Worm (Caenorhabditis elegans) whole organism, mixed stage, embryonic: ENCODE results near the gene srh-4.

ENCODE experiments used
- M03D4.4 ChIP-seq: sonication (generic microtip); optimal IDR thresholded peaks from 2 replicates; lab custom pipeline; 2017; ENCODE audit warnings: mild to moderate bottlenecking, missing genetic modification characterization, missing compliant biosample characterization
- bed-3 ChIP-seq: fragments of 200-800 bp; sonication (Bioruptor generic); optimal IDR thresholded peaks from 3 replicates; lab custom pipeline; 2018; ENCODE audit warnings: mild to moderate bottlenecking, missing genetic modification characterization, moderate library complexity, missing compliant biosample characterization
- blmp-1 ChIP-seq: fragments of 150-350 bp; optimal IDR thresholded peaks from 2 replicates; lab custom pipeline; 2014; ENCODE audit warnings: missing biosample characterization, missing genetic modification characterization
- ceh-39 ChIP-seq: fragments of 150-350 bp; optimal IDR thresholded peaks from 2 replicates; lab custom pipeline; 2014; ENCODE audit warnings: missing biosample characterization, missing genetic modification characterization
- ces-1 ChIP-seq: fragments of 150-350 bp; optimal IDR thresholded peaks from 2 replicates; lab custom pipeline; 2014; ENCODE audit warnings: missing biosample characterization, missing genetic modification reagents, missing genetic modification characterization
- cnd-1 ChIP-seq: fragments of 200-800 bp; sonication (Bioruptor generic); optimal IDR thresholded peaks from 2 replicates; lab custom pipeline; 2018; ENCODE audit warnings: mild to moderate bottlenecking, missing genetic modification characterization, missing compliant biosample characterization
- drap-1 ChIP-seq: fragments of 200-800 bp; sonication (Bioruptor generic); optimal IDR thresholded peaks from 3 replicates; lab custom pipeline; 2018; ENCODE audit warnings: mild to moderate bottlenecking, missing genetic modification characterization, missing compliant biosample characterization
- elt-1 ChIP-seq: sonication (generic microtip); optimal IDR thresholded peaks from 2 replicates; lab custom pipeline; 2017; ENCODE audit warnings: missing genetic modification characterization, mild to moderate bottlenecking, missing compliant biosample characterization, antibody characterized with exemption, moderate library complexity, borderline replicate concordance; ENCODE audit not compliant: insufficient read depth
- elt-3 ChIP-seq: fragments of 150-350 bp; optimal IDR thresholded peaks from 2 replicates; lab custom pipeline; 2014; ENCODE audit warnings: missing biosample characterization, missing genetic modification characterization
- ham-2 ChIP-seq: fragments of 200-800 bp; sonication (Bioruptor generic); optimal IDR thresholded peaks from 2 replicates; lab custom pipeline; 2018; ENCODE audit warnings: mild to moderate bottlenecking, missing genetic modification characterization, missing compliant biosample characterization
- hlh-1 ChIP-seq: fragments of 150-350 bp; optimal IDR thresholded peaks from 2 replicates; lab custom pipeline; 2014; ENCODE audit warnings: missing biosample characterization, missing genetic modification reagents, missing genetic modification characterization
- lin-13 ChIP-seq: fragments of 150-350 bp; optimal IDR thresholded peaks from 2 replicates; lab custom pipeline; 2014; ENCODE audit warnings: missing biosample characterization, missing genetic modification characterization
- lsy-2 ChIP-seq: fragments of 150-350 bp; optimal IDR thresholded peaks from 2 replicates; lab custom pipeline; 2014; ENCODE audit warnings: missing biosample characterization, missing genetic modification characterization
- mab-5 ChIP-seq: fragments of 150-350 bp; optimal IDR thresholded peaks from 2 replicates; lab custom pipeline; 2014; ENCODE audit warnings: missing biosample characterization, missing genetic modification characterization
- mls-2 ChIP-seq: sonication (generic microtip); optimal IDR thresholded peaks from 2 replicates; lab custom pipeline; 2016; ENCODE audit warnings: mild to moderate bottlenecking, missing genetic modification characterization, moderate library complexity, missing compliant biosample characterization
- nhr-12 ChIP-seq: fragments of 150-350 bp; optimal IDR thresholded peaks from 2 replicates; lab custom pipeline; 2014; ENCODE audit warnings: missing biosample characterization, missing genetic modification characterization
- nhr-28 ChIP-seq: fragments of 150-350 bp; optimal IDR thresholded peaks from 2 replicates; lab custom pipeline; 2014; ENCODE audit warnings: missing biosample characterization, missing genetic modification characterization
- nhr-76 ChIP-seq: sonication (generic microtip); optimal IDR thresholded peaks from 2 replicates; lab custom pipeline; 2017; ENCODE audit warnings: missing biosample characterization, missing genetic modification characterization
- unc-120 ChIP-seq: sonication (generic microtip); optimal IDR thresholded peaks from 2 replicates; lab custom pipeline; 2017; ENCODE audit warnings: missing genetic modification characterization, missing compliant biosample characterization; ENCODE audit not compliant: poor library complexity, severe bottlenecking
- unc-39 ChIP-seq: fragments of 150-350 bp; optimal IDR thresholded peaks from 2 replicates; lab custom pipeline; 2014; ENCODE audit warnings: missing biosample characterization, missing genetic modification characterization
- zip-8 ChIP-seq: fragments of 150-350 bp; optimal IDR thresholded peaks from 2 replicates; lab custom pipeline; 2014; ENCODE audit warnings: missing biosample characterization, missing genetic modification characterization
- ztf-11 ChIP-seq: fragments of 150-350 bp; optimal IDR thresholded peaks from 2 replicates; lab custom pipeline; 2014; ENCODE audit warnings: missing biosample characterization, missing genetic modification characterization

The srh-4 gene

DNA sequence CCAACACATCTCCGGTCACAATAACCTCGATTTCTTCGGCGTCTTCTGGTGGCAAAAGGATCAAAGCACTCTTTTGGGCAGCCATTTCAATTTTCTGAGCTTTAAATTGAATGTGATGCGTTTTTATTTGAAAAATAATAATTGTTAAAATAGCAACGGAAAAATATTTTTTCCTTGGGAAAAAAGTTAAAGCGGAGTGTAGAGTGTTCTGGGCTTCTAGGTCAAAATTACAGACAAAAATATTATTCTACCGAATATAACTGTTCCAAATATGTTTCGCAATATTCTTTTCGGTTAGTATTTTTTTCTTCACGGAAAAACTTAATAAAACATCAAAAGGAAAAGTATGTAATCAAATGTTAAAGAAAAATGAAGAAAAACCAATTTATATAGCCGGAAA is 44.8 kb downstream of the srh-4 start, which contains the start of gene djr-1.2:
Gene djr-1.2, minus strand, starts transcription at position 101 of the 400 bp plus-strand sequence.
- TF ChIP-seq lin-13 (tag; lab: Kevin White, UChicago), result no peak
- TF ChIP-seq zip-8 (tag; lab: Kevin White, UChicago), result no peak
- TF ChIP-seq lsy-2 (tag; lab: Kevin White, UChicago), result no peak
- no peak for TF ChIP-seq ham-2 (GFP tag; lab: Kevin White, UChicago)
- no peak for TF ChIP-seq M03D4.4 (tag; lab: Kevin White, UChicago)
- TF ChIP-seq unc-39, result no peak
- no peak for TF ChIP-seq unc-120 (tag; lab: Kevin White, UChicago)
- TF ChIP-seq nhr-76 (tag; lab: Kevin White, UChicago), result no peak
- no peak for TF ChIP-seq nhr-12 (tag; lab: Kevin White, UChicago)
- no peak for TF ChIP-seq mab-5 (tag; lab: Kevin White, UChicago)
- no peak for TF ChIP-seq bed-3 (GFP tag; lab: Kevin White, UChicago)
- TF ChIP-seq elt-3, result no peak
- no peak for TF ChIP-seq drap-1 (GFP tag; lab: Kevin White, UChicago)
- TF ChIP-seq ztf-11, result no peak
- TF ChIP-seq, all 35 proteins: peak for 0

DNA sequence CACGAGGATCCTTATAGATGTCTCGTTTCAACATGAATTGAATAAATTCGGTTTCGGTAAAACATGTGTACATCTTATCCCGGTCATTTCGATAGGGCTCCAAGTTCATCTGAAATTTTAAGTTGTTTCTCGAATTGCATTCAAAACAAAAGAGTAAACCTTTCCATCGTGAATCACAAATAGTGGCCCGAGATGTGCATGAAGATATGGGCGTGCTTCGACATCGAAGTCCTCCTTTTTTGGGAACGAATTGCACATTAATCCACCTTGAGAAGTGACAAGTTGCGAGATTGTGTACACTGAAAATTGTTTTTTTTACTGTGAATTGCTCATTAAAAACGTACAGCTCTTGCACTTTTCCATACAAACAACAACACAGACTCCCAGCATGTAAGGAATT is 45.9 kb downstream of the srh-4 start:
- TF ChIP-seq nhr-76 (tag; lab: Kevin White, UChicago) (no peak), ces-1 (no peak), ham-2 (GFP tag; lab: Kevin White, UChicago) (no peak), drap-1 (GFP tag; lab: Kevin White, UChicago) (no peak), cnd-1 (tag; lab: Kevin White, UChicago) (no peak), elt-1 (tag; lab: Kevin White, UChicago) (no peak), hlh-1 (tag; lab: Kevin White, UChicago) (no peak), lsy-2 (tag; lab: Kevin White, UChicago) (no peak), blmp-1 (tag; lab: Kevin White, UChicago) (no peak), mls-2 (no peak), ztf-11 (no peak), elt-3 (no peak), nhr-28 (no peak), unc-120 (tag; lab: Kevin White, UChicago) (no peak), bed-3 (GFP tag; lab: Kevin White, UChicago) (no peak), ceh-39 (tag; lab: Kevin White, UChicago) (no peak), zip-8 (tag; lab: Kevin White, UChicago) (no peak)
